Worm (Caenorhabditis elegans) whole organism, early embryonic: ENCODE measurements around the gene C28H8.5.

ENCODE experiments used
- B0310.2 ChIP-seq: sonication (generic microtip); optimal IDR thresholded peaks from 2 replicates; lab custom pipeline; 2016; ENCODE audit warnings: mild to moderate bottlenecking, missing genetic modification characterization, missing compliant biosample characterization
- F13C5.2 ChIP-seq: sonication (generic microtip); optimal IDR thresholded peaks from 2 replicates; lab custom pipeline; 2017; ENCODE audit warnings: mild to moderate bottlenecking, missing genetic modification characterization, inconsistent platforms, missing compliant biosample characterization
- aly-1 ChIP-seq: sonication (generic microtip); optimal IDR thresholded peaks from 2 replicates; lab custom pipeline; 2016; ENCODE audit warnings: missing genetic modification characterization, missing compliant biosample characterization
- ama-1 ChIP-seq: fragments of 150-350 bp; optimal IDR thresholded peaks from 2 replicates; lab custom pipeline; 2014
- ceh-13 ChIP-seq: fragments of 200-800 bp; sonication (Bioruptor generic); optimal IDR thresholded peaks from 2 replicates; lab custom pipeline; 2018; ENCODE audit warnings: mild to moderate bottlenecking, missing genetic modification characterization, missing compliant biosample characterization
- ets-7 ChIP-seq: sonication (generic microtip); optimal IDR thresholded peaks from 2 replicates; lab custom pipeline; 2016; ENCODE audit warnings: missing genotype, missing genetic modification characterization, missing compliant biosample characterization
- hmbx-1 ChIP-seq: sonication (generic microtip); optimal IDR thresholded peaks from 2 replicates; lab custom pipeline; 2016; ENCODE audit warnings: mild to moderate bottlenecking, missing genetic modification characterization, missing compliant biosample characterization
- hmg-4 ChIP-seq: fragments of 200-800 bp; sonication (Bioruptor generic); optimal IDR thresholded peaks from 2 replicates; lab custom pipeline; 2018; ENCODE audit warnings: mild to moderate bottlenecking, missing genetic modification characterization, missing compliant biosample characterization
- hnd-1 ChIP-seq: sonication (generic microtip); optimal IDR thresholded peaks from 2 replicates; lab custom pipeline; 2016; ENCODE audit warnings: missing genetic modification characterization, missing compliant biosample characterization
- sea-1 ChIP-seq: fragments of 200-800 bp; sonication (Bioruptor generic); conservative IDR thresholded peaks from 2 replicates; pipeline ENCODE4 v1.3.6; 2022; ENCODE audit warnings: missing genetic modification characterization, missing compliant biosample characterization
- tbx-11 ChIP-seq: fragments of 200-800 bp; sonication (Bioruptor generic); IDR thresholded peaks from 2 replicates; pipeline ENCODE4 v1.3.6; 2022; ENCODE audit warnings: missing genetic modification characterization, missing compliant biosample characterization
- tbx-37 ChIP-seq: fragments of 200-800 bp; sonication (Bioruptor generic); conservative IDR thresholded peaks from 2 replicates; pipeline ENCODE4 v1.3.6; 2022; ENCODE audit warnings: missing genetic modification reagents, missing genetic modification characterization, missing compliant biosample characterization
- tra-4 ChIP-seq: sonication (generic microtip); optimal IDR thresholded peaks from 2 replicates; lab custom pipeline; 2017; ENCODE audit warnings: missing genetic modification characterization, missing compliant biosample characterization

ce11 chrIII:5835163-5835871 is 48.8 kb upstream of the C28H8.5 start:
- TF ChIP-seq hmg-4 (GFP tag; lab: Kevin White, UChicago) (no peak), ama-1 (lab: Kevin White, UChicago) (no peak), sea-1 (GFP tag; lab: Robert Waterston, UW) (no peak), tra-4 (no peak), ets-7 (no peak), tbx-11 (GFP tag; lab: Robert Waterston, UW) (no peak), ceh-13 (GFP tag; lab: Kevin White, UChicago) (no peak), hnd-1 (tag; lab: Kevin White, UChicago) (no peak), aly-1 (tag; lab: Kevin White, UChicago) (no peak), F13C5.2 (tag; lab: Kevin White, UChicago) (no peak), tbx-37 (no peak), B0310.2 (tag; lab: Kevin White, UChicago) (no peak), hmbx-1 (no peak)
